Worm (Caenorhabditis elegans) whole organism, L1 larva: Measurements from ENCODE around the gene T19H12.12.

Experiments
- aly-2 ChIP-seq: fragments of 150-350 bp; optimal IDR thresholded peaks from 2 replicates; lab custom pipeline; 2014; ENCODE audit warnings: missing biosample characterization, missing genetic modification characterization
- ceh-82 ChIP-seq, 3 experiments: fragments of 150-350 bp in 1 of 3; sonication (generic microtip) in 2 of 3; optimal IDR thresholded peaks; 2 replicates each; lab custom pipeline; 2014 to 2017; ENCODE audit warnings: missing biosample characterization in 3 of 3, missing genetic modification characterization in 3 of 3
- egl-27 ChIP-seq, 2 experiments: fragments of 150-350 bp in 1 of 2; sonication (generic microtip); optimal IDR thresholded peaks; 3 replicates each; lab custom pipeline; 2017 to 2018; ENCODE audit warnings: missing biosample characterization in 2 of 2, missing genetic modification characterization in 2 of 2, missing genetic modification reagents in 2 of 2
- ets-5 ChIP-seq: fragments of 200-800 bp; sonication (Bioruptor generic); IDR thresholded peaks from 2 replicates; pipeline ENCODE4 v1.3.6; 2022; ENCODE audit warnings: missing genetic modification characterization, missing compliant biosample characterization
- fkh-10 ChIP-seq: sonication (generic microtip); optimal IDR thresholded peaks from 2 replicates; lab custom pipeline; 2017; ENCODE audit warnings: missing biosample characterization, missing genetic modification reagents, missing genetic modification characterization
- fkh-8 ChIP-seq: sonication (generic microtip); optimal IDR thresholded peaks from 2 replicates; lab custom pipeline; 2016; ENCODE audit warnings: mild to moderate bottlenecking, missing genetic modification characterization, missing compliant biosample characterization
- lin-13 ChIP-seq: fragments of 150-350 bp; optimal IDR thresholded peaks from 2 replicates; lab custom pipeline; 2014; ENCODE audit warnings: missing biosample characterization, missing genetic modification reagents, missing genetic modification characterization
- mdl-1 ChIP-seq, 2 experiments: fragments of 150-350 bp; optimal IDR thresholded peaks; 2 replicates each; lab custom pipeline; 2014 to 2017; ENCODE audit warnings: missing biosample characterization in 2 of 2, missing genetic modification characterization in 2 of 2, inconsistent platforms in 1 of 2
- nhr-47 ChIP-seq: sonication (generic microtip); optimal IDR thresholded peaks from 2 replicates; lab custom pipeline; 2016; ENCODE audit warnings: mild to moderate bottlenecking, missing genetic modification characterization, moderate library complexity, missing compliant biosample characterization
- nhr-85 ChIP-seq: sonication (generic microtip); peaks from one replicate; lab custom pipeline; 2016; ENCODE audit warnings: missing genetic modification characterization, inconsistent platforms, missing compliant biosample characterization
- nhr-90 ChIP-seq: sonication (generic microtip); optimal IDR thresholded peaks from 2 replicates; lab custom pipeline; 2016; ENCODE audit warnings: mild to moderate bottlenecking, missing genetic modification characterization, missing compliant biosample characterization; ENCODE audit not compliant: poor library complexity
- skn-1 ChIP-seq: fragments of 150-350 bp; optimal IDR thresholded peaks from 2 replicates; lab custom pipeline; 2014; ENCODE audit warnings: missing biosample characterization, missing genetic modification characterization
- unc-130 ChIP-seq: fragments of 150-350 bp; optimal IDR thresholded peaks from 2 replicates; lab custom pipeline; 2017; ENCODE audit warnings: missing biosample characterization, missing genetic modification characterization, inconsistent platforms
- unc-62 ChIP-seq: fragments of 150-350 bp; optimal IDR thresholded peaks from 2 replicates; lab custom pipeline; 2014; ENCODE audit warnings: missing biosample characterization, missing genetic modification reagents, missing genetic modification characterization

- no peak for TF ChIP-seq skn-1 (tag; lab: Kevin White, UChicago)
- TF ChIP-seq nhr-90 (tag; lab: Kevin White, UChicago), result no peak
- TF ChIP-seq mdl-1 (tag; optimal IDR thresholded peaks at IDR 0.05; lab: Kevin White, UChicago), result no peak
- TF ChIP-seq fkh-10 (GFP tag; lab: Kevin White, UChicago), result no peak
- no peak for TF ChIP-seq unc-62
- TF ChIP-seq ceh-82 (tag; optimal IDR thresholded peaks at IDR 0.05; lab: Kevin White, UChicago), result no peak
- no peak for TF ChIP-seq fkh-8
- no peak for TF ChIP-seq nhr-47 (tag; lab: Kevin White, UChicago)
- TF ChIP-seq lin-13, result no peak
- no peak for TF ChIP-seq aly-2 (tag; lab: Kevin White, UChicago)
- TF ChIP-seq egl-27 (tag; optimal IDR thresholded peaks at IDR 0.05; lab: Kevin White, UChicago), result no peak
- TF ChIP-seq unc-130, result no peak
- TF ChIP-seq ets-5 (GFP tag; lab: Robert Waterston, UW), result no peak
- no peak for TF ChIP-seq nhr-85 (tag; lab: Kevin White, UChicago)
Observed at ce11 chrV:4891305-4891704, 6.7 kb downstream of the T19H12.12 start.
